Fruit fly (Drosophila melanogaster) whole organism, embryonic: ENCODE data around the gene CG42823.
A peak's percentile ranks its signal among the peaks of the same experiment; 100 is the strongest.

Experiments used
- Ada2b ChIP-seq: fragments of 200-800 bp; sonication (Bioruptor generic); IDR thresholded peaks from 2 replicates; pipeline ENCODE4 v1.3.6; 2022; ENCODE audit warnings: missing biosample characterization, missing genetic modification characterization
- Blimp-1 ChIP-seq: fragments of 200-800 bp; sonication (Bioruptor generic); optimal IDR thresholded peaks from 3 replicates; lab custom pipeline; 2018; ENCODE audit warnings: missing biosample characterization, missing genetic modification characterization, mild to moderate bottlenecking, moderate library complexity, missing genetic modification reagents
- CG11560 ChIP-seq: fragments of 200-800 bp; sonication (Bioruptor generic); IDR thresholded peaks from 3 replicates; pipeline ENCODE4 v1.3.6; 2022; ENCODE audit warnings: missing biosample characterization, missing genetic modification characterization
- CG11723 ChIP-seq: fragments of 200-800 bp; sonication (Bioruptor generic); optimal IDR thresholded peaks from 2 replicates; lab custom pipeline; 2017; ENCODE audit warnings: missing biosample characterization, mild to moderate bottlenecking, missing genetic modification characterization
- CG12299 ChIP-seq: fragments of 200-800 bp; sonication (Bioruptor generic); optimal IDR thresholded peaks from 2 replicates; lab custom pipeline; 2018; ENCODE audit warnings: missing biosample characterization, mild to moderate bottlenecking, missing genetic modification characterization
- CG14441 ChIP-seq: fragments of 200-800 bp; sonication (Bioruptor generic); IDR thresholded peaks from 2 replicates; pipeline ENCODE4 v1.3.6; 2022; ENCODE audit warnings: missing biosample characterization, missing genetic modification characterization
- CG16863 ChIP-seq: fragments of 200-800 bp; sonication (Bioruptor generic); optimal IDR thresholded peaks from 3 replicates; lab custom pipeline; 2016; ENCODE audit warnings: missing biosample characterization, missing genetic modification characterization
- CG17361 ChIP-seq: fragments of 200-800 bp; sonication (Bioruptor generic); IDR thresholded peaks from 3 replicates; pipeline ENCODE4 v1.3.6; 2022; ENCODE audit warnings: missing biosample characterization, missing genetic modification characterization
- CG18764 ChIP-seq: fragments of 200-800 bp; sonication (Bioruptor generic); optimal IDR thresholded peaks from 3 replicates; lab custom pipeline; 2016; ENCODE audit warnings: missing biosample characterization, missing genetic modification characterization
- CG2202 ChIP-seq: fragments of 200-800 bp; sonication (Bioruptor generic); optimal IDR thresholded peaks from 2 replicates; lab custom pipeline; 2018; ENCODE audit warnings: missing biosample characterization, mild to moderate bottlenecking, missing genetic modification characterization
- CG2678 ChIP-seq: fragments of 200-800 bp; sonication (Bioruptor generic); optimal IDR thresholded peaks from 3 replicates; lab custom pipeline; 2019; ENCODE audit warnings: missing biosample characterization, mild to moderate bottlenecking, missing genetic modification characterization, moderate library complexity
- CG30403 ChIP-seq: fragments of 200-800 bp; sonication (Bioruptor generic); optimal IDR thresholded peaks from 3 replicates; lab custom pipeline; 2016; ENCODE audit warnings: missing biosample characterization, missing genetic modification characterization
- CG31441 ChIP-seq: fragments of 200-800 bp; sonication (Bioruptor generic); IDR thresholded peaks from 2 replicates; pipeline ENCODE4 v1.3.6; 2022; ENCODE audit warnings: missing biosample characterization, missing genetic modification characterization
- CG3995 ChIP-seq: fragments of 200-800 bp; sonication (Bioruptor generic); optimal IDR thresholded peaks from 3 replicates; lab custom pipeline; 2016; ENCODE audit warnings: missing biosample characterization, missing genetic modification characterization
- CG6689 ChIP-seq: fragments of 200-800 bp; sonication (Bioruptor generic); IDR thresholded peaks from 2 replicates; pipeline ENCODE4 v1.3.6; 2022; ENCODE audit warnings: missing biosample characterization, missing genetic modification characterization
- CG9727 ChIP-seq: fragments of 200-800 bp; sonication (Bioruptor generic); optimal IDR thresholded peaks from 3 replicates; lab custom pipeline; 2017; ENCODE audit warnings: missing biosample characterization, mild to moderate bottlenecking, missing genetic modification characterization
- CG9876 ChIP-seq: fragments of 200-800 bp; sonication (Bioruptor generic); optimal IDR thresholded peaks from 2 replicates; lab custom pipeline; 2016; ENCODE audit warnings: missing biosample characterization, missing genetic modification characterization
- Dip3 ChIP-seq: fragments of 200-800 bp; sonication (Bioruptor generic); optimal IDR thresholded peaks from 3 replicates; lab custom pipeline; 2016; ENCODE audit warnings: missing biosample characterization, missing genetic modification characterization
- Gsc ChIP-seq: fragments of 200-800 bp; sonication (Bioruptor generic); IDR thresholded peaks from 2 replicates; pipeline ENCODE4 v1.3.6; 2022; ENCODE audit warnings: missing biosample characterization, missing genetic modification characterization
- MESR4 ChIP-seq: fragments of 200-800 bp; sonication (Bioruptor generic); optimal IDR thresholded peaks from 2 replicates; lab custom pipeline; 2018; ENCODE audit warnings: missing biosample characterization, mild to moderate bottlenecking, missing genetic modification characterization, moderate library complexity
- Oli ChIP-seq: fragments of 200-800 bp; sonication (Bioruptor generic); optimal IDR thresholded peaks from 2 replicates; lab custom pipeline; 2018; ENCODE audit warnings: missing biosample characterization, mild to moderate bottlenecking, missing genetic modification characterization, moderate library complexity
- Ptx1 ChIP-seq: fragments of 200-800 bp; sonication (Bioruptor generic); IDR thresholded peaks from 2 replicates; pipeline ENCODE4 v1.3.6; 2022; ENCODE audit warnings: missing biosample characterization, missing genetic modification characterization
- Stat92E ChIP-seq, 3 experiments: fragments of >200 bp in 2 of 3; fragments of 200-800 bp in 1 of 3; sonication (Bioruptor generic) in 1 of 3; optimal IDR thresholded peaks; 2 replicates each; lab custom pipeline; 2017 to 2019; ENCODE audit warnings: missing biosample characterization in 3 of 3, missing genetic modification characterization in 3 of 3, mild to moderate bottlenecking in 1 of 3, moderate library complexity in 1 of 3
- Xrp1 ChIP-seq: fragments of 200-800 bp; sonication (Bioruptor generic); IDR thresholded peaks from 2 replicates; pipeline ENCODE4 v1.3.6; 2022; ENCODE audit warnings: missing biosample characterization, missing genetic modification characterization
- al ChIP-seq: fragments of 200-800 bp; sonication (Bioruptor generic); IDR thresholded peaks from 2 replicates; pipeline ENCODE4 v1.3.6; 2022; ENCODE audit warnings: missing biosample characterization, missing genetic modification characterization
- crp ChIP-seq, 2 experiments: fragments of 200-800 bp; sonication (Bioruptor generic); optimal IDR thresholded peaks; 2 replicates in 1 of 2; 3 replicates in 1 of 2; lab custom pipeline; 2017; ENCODE audit warnings: missing biosample characterization in 2 of 2, missing genetic modification characterization in 2 of 2, mild to moderate bottlenecking in 1 of 2, moderate library complexity in 1 of 2
- dmrt99B ChIP-seq: fragments of 200-800 bp; sonication (Bioruptor generic); optimal IDR thresholded peaks from 2 replicates; lab custom pipeline; 2018; ENCODE audit warnings: missing biosample characterization, mild to moderate bottlenecking, missing genetic modification characterization, moderate library complexity
- dysf ChIP-seq: fragments of 200-800 bp; sonication (Bioruptor generic); IDR thresholded peaks from 3 replicates; pipeline ENCODE4 v1.3.6; 2022; ENCODE audit warnings: missing biosample characterization, missing genetic modification characterization
- esg ChIP-seq: fragments of 200-800 bp; sonication (Bioruptor generic); conservative IDR thresholded peaks from 2 replicates; pipeline ENCODE4 v1.3.6; 2022; ENCODE audit warnings: missing biosample characterization, missing genetic modification characterization
- fd96Cb ChIP-seq: fragments of 200-800 bp; sonication (Bioruptor generic); optimal IDR thresholded peaks from 2 replicates; lab custom pipeline; 2018; ENCODE audit warnings: missing biosample characterization, mild to moderate bottlenecking, missing genetic modification characterization, moderate library complexity
- gem ChIP-seq: fragments of 200-800 bp; sonication (Bioruptor generic); optimal IDR thresholded peaks from 2 replicates; lab custom pipeline; 2019; ENCODE audit warnings: missing biosample characterization, mild to moderate bottlenecking, missing genetic modification characterization, moderate library complexity
- ham ChIP-seq: fragments of 200-800 bp; sonication (Bioruptor generic); IDR thresholded peaks from 2 replicates; pipeline ENCODE4 v1.3.6; 2022; ENCODE audit warnings: missing biosample characterization, missing genetic modification characterization
- jing ChIP-seq: fragments of 200-800 bp; sonication (Bioruptor generic); optimal IDR thresholded peaks from 2 replicates; lab custom pipeline; 2018; ENCODE audit warnings: missing biosample characterization, mild to moderate bottlenecking, missing genetic modification characterization
- nmo ChIP-seq: fragments of 200-800 bp; sonication (Bioruptor generic); optimal IDR thresholded peaks from 2 replicates; lab custom pipeline; 2018; ENCODE audit warnings: missing biosample characterization, mild to moderate bottlenecking, missing genetic modification characterization, moderate library complexity
- phol ChIP-seq: fragments of 200-800 bp; sonication (Bioruptor generic); optimal IDR thresholded peaks from 3 replicates; lab custom pipeline; 2018; ENCODE audit warnings: missing biosample characterization, mild to moderate bottlenecking, missing genetic modification characterization, moderate library complexity
- pros ChIP-seq: fragments of 200-800 bp; sonication (Bioruptor generic); optimal IDR thresholded peaks from 3 replicates; lab custom pipeline; 2019; ENCODE audit warnings: missing biosample characterization, mild to moderate bottlenecking, missing genetic modification characterization, moderate library complexity
- pum ChIP-seq: fragments of 200-800 bp; sonication (Bioruptor generic); optimal IDR thresholded peaks from 2 replicates; lab custom pipeline; 2016; ENCODE audit warnings: missing biosample characterization, missing genetic modification characterization
- ranshi ChIP-seq: fragments of 200-800 bp; sonication (Bioruptor generic); IDR thresholded peaks from 2 replicates; pipeline ENCODE4 v1.3.6; 2022; ENCODE audit warnings: missing biosample characterization, missing genetic modification characterization
- ro ChIP-seq: fragments of 200-800 bp; sonication (Bioruptor generic); IDR thresholded peaks from 2 replicates; pipeline ENCODE4 v1.3.6; 2022; ENCODE audit warnings: missing biosample characterization, missing genetic modification characterization
- row ChIP-seq: fragments of 200-800 bp; sonication (Bioruptor generic); IDR thresholded peaks from 3 replicates; pipeline ENCODE4 v1.3.6; 2022; ENCODE audit warnings: missing biosample characterization, missing genetic modification characterization
- sisA ChIP-seq: fragments of 200-800 bp; sonication (Bioruptor generic); IDR thresholded peaks from 2 replicates; pipeline ENCODE4 v1.3.6; 2022; ENCODE audit warnings: missing biosample characterization, missing genetic modification characterization
- slbo ChIP-seq: fragments of 200-800 bp; sonication (Bioruptor generic); IDR thresholded peaks from 2 replicates; pipeline ENCODE4 v1.3.6; 2022; ENCODE audit warnings: missing biosample characterization, missing genetic modification characterization
- sr ChIP-seq: fragments of 200-800 bp; sonication (Bioruptor generic); IDR thresholded peaks from 3 replicates; pipeline ENCODE4 v1.3.6; 2022; ENCODE audit warnings: missing biosample characterization, missing genetic modification characterization
- ssp ChIP-seq: fragments of 200-800 bp; sonication (Bioruptor generic); IDR thresholded peaks from 2 replicates; pipeline ENCODE4 v1.3.6; 2022; ENCODE audit warnings: missing biosample characterization, missing genetic modification characterization
- tgo ChIP-seq: fragments of 200-800 bp; sonication (Bioruptor generic); IDR thresholded peaks from 3 replicates; pipeline ENCODE4 v1.3.6; 2022; ENCODE audit warnings: missing biosample characterization, missing genetic modification characterization
- tin ChIP-seq: fragments of 200-800 bp; sonication (Bioruptor generic); optimal IDR thresholded peaks from 3 replicates; lab custom pipeline; 2016; ENCODE audit warnings: missing biosample characterization, missing genetic modification characterization
- ttk ChIP-seq: fragments of 200-800 bp; sonication (Bioruptor generic); IDR thresholded peaks from 2 replicates; pipeline ENCODE4 v2.1.2; 2022; ENCODE audit warnings: missing biosample characterization, missing genetic modification characterization
- unpg ChIP-seq: fragments of 200-800 bp; sonication (Bioruptor generic); optimal IDR thresholded peaks from 3 replicates; lab custom pipeline; 2018; ENCODE audit warnings: missing biosample characterization, mild to moderate bottlenecking, missing genetic modification characterization, moderate library complexity
- wor ChIP-seq: fragments of 200-800 bp; sonication (Bioruptor generic); IDR thresholded peaks from 2 replicates; pipeline ENCODE4 v1.3.6; 2022; ENCODE audit warnings: missing biosample characterization, missing genetic modification characterization

Gene CG42823

DNA sequence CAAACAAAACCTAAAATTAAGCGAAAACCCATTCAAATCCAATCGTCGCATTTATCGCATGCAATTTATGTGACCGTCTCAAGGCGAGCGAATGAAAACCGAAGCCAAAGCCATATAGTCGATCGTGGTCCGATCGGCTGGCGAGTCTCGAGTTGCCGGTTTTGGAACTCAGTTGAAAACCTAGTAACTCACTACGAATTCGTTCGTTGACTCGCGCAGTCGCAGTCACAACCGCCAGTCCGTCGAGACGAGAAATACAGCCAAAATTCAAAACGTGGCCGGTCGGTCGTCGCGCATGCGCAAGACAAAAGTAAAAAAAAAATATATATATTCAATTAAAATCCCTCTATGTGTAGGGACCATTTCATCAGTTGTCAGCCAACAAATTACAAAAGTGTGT, 25.2 kb downstream of the CG42823 start, which contains the start of gene lute (continued):
- TF ChIP-seq crp (GFP tag; optimal IDR thresholded peaks at IDR 0.05; lab: Kevin White, UChicago), result no peak
- no peak for TF ChIP-seq CG9876
- TF ChIP-seq Stat92E (GFP tag; optimal IDR thresholded peaks at IDR 0.05; lab: Kevin White, UChicago), result no peak
- TF ChIP-seq CG18764 (GFP tag; lab: Kevin White, UChicago), result no peak
- no peak for TF ChIP-seq jing (GFP tag; lab: Kevin White, UChicago)
- no peak for TF ChIP-seq MESR4 (GFP tag; lab: Kevin White, UChicago)

DNA sequence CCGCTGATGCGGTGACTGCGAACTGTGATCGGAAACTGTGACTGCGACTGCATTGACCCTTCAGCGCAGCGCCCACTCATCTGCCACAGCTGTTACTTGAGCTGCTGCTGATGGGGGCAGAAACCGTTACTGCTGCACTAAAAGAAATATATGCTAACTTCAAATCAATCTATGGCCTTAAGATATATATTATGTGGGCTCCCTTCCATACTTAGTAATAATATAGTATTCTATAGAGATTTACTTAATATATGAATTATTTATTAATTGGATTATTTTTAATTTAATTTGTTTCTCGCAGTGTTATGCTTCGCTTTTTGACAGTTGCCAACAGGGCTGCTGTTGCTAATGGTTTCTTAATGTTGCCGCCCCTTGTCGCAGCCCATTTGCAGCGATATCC, 25.9 kb downstream of the CG42823 start:
- TF ChIP-seq gem (tag; lab: Kevin White, UChicago) (peak; percentile 45), sisA (GFP tag; lab: Robert Waterston, UW) (0 out of 2 replicates have a peak, but pooled peaks have one; percentile 5), Oli (tag; lab: Kevin White, UChicago) (peak; percentile 22), CG2202 (no peak), ro (0 out of 2 replicates have a peak, but pooled peaks have one; percentile 19), esg (GFP tag; lab: Robert Waterston, UW) (peak; percentile 51), pros (no peak), tgo (GFP tag; lab: Robert Waterston, UW) (peak; percentile 47; the same call in 1 of the 3 replicates), CG31441 (peak; percentile 34; the same call in 1 of the 2 replicates), dmrt99B (tag; lab: Kevin White, UChicago) (peak; percentile 37), Gsc (GFP tag; lab: Robert Waterston, UW) (no peak), ham (GFP tag; lab: Robert Waterston, UW) (no peak), unpg (GFP tag; lab: Kevin White, UChicago) (peak; percentile 12), row (GFP tag; lab: Robert Waterston, UW) (peak; percentile 44; the same call in 1 of the 3 replicates), CG17361 (GFP tag; lab: Robert Waterston, UW) (peak; percentile 43; the same call in 1 of the 3 replicates), CG14441 (GFP tag; lab: Robert Waterston, UW) (peak; percentile 23; the same call in 1 of the 2 replicates), dysf (GFP tag; lab: Robert Waterston, UW) (peak; percentile 46; the same call in 2 of the 3 replicates), CG2678 (tag; lab: Kevin White, UChicago) (peak; percentile 4), CG11723 (no peak), CG30403 (GFP tag; lab: Kevin White, UChicago) (peak; percentile 32), al (GFP tag; lab: Robert Waterston, UW) (0 out of 2 replicates have a peak, but pooled peaks have one; percentile 6), CG3995 (peak; percentile 90), nmo (GFP tag; lab: Kevin White, UChicago) (peak; percentile 23), CG16863 (GFP tag; lab: Kevin White, UChicago) (no peak), Dip3 (GFP tag; lab: Kevin White, UChicago) (no peak), fd96Cb (peak; percentile 10), Xrp1 (peak; percentile 45), CG6689 (peak; percentile 36), ttk (GFP tag; lab: Robert Waterston, UW) (0 out of 2 replicates have a peak, but pooled peaks have one; percentile 32), Ada2b (peak; percentile 17; the same call in 1 of the 2 replicates), CG9727 (GFP tag; lab: Kevin White, UChicago) (no peak), Blimp-1 (GFP tag; lab: Kevin White, UChicago) (peak; percentile 0), CG9876 (no peak), CG11560 (tag; lab: Robert Waterston, UW) (0 out of 3 replicates have a peak, but pooled peaks have one; percentile 5), Ptx1 (GFP tag; lab: Robert Waterston, UW) (0 out of 2 replicates have a peak, but pooled peaks have one; percentile 31), CG12299 (tag; lab: Kevin White, UChicago) (no peak), wor (GFP tag; lab: Robert Waterston, UW) (no peak), pum (GFP tag; lab: Kevin White, UChicago) (no peak), tin (GFP tag; lab: Kevin White, UChicago) (peak; percentile 6), sr (peak; percentile 22; the same call in 1 of the 3 replicates), phol (peak; percentile 26), ssp (GFP tag; lab: Robert Waterston, UW) (0 out of 2 replicates have a peak, but pooled peaks have one; percentile 21), slbo (GFP tag; lab: Robert Waterston, UW) (peak; percentile 37; the same call in 1 of the 2 replicates), ranshi (GFP tag; lab: Robert Waterston, UW) (no peak)
